Fruit fly (Drosophila melanogaster) whole organism, embryonic: ENCODE results near the gene CG5087.

Source experiments
- C15 ChIP-seq: fragments of 200-800 bp; sonication (Bioruptor generic); IDR thresholded peaks from 3 replicates; pipeline ENCODE4 v1.3.6; 2022; ENCODE audit warnings: missing biosample characterization, missing genetic modification characterization
- CG10462 ChIP-seq: fragments of 200-800 bp; sonication (Bioruptor generic); optimal IDR thresholded peaks from 2 replicates; lab custom pipeline; 2016; ENCODE audit warnings: missing biosample characterization, missing genetic modification characterization
- CG10565 ChIP-seq: fragments of 200-800 bp; sonication (Bioruptor generic); optimal IDR thresholded peaks from 3 replicates; lab custom pipeline; 2016; ENCODE audit warnings: missing biosample characterization, mild to moderate bottlenecking, missing genetic modification characterization
- CG10654 ChIP-seq: fragments of 200-800 bp; sonication (Bioruptor generic); optimal IDR thresholded peaks from 2 replicates; lab custom pipeline; 2016; ENCODE audit warnings: missing biosample characterization, missing genetic modification characterization
- CG11504 ChIP-seq: fragments of 200-800 bp; sonication (Bioruptor generic); optimal IDR thresholded peaks from 3 replicates; lab custom pipeline; 2019; ENCODE audit warnings: missing biosample characterization, mild to moderate bottlenecking, missing genetic modification characterization, moderate library complexity
- CG11695 ChIP-seq: fragments of 200-800 bp; sonication (Bioruptor generic); IDR thresholded peaks from 3 replicates; pipeline ENCODE4 v1.3.6; 2022; ENCODE audit warnings: missing biosample characterization, missing genetic modification characterization
- CG13287 ChIP-seq: fragments of 200-800 bp; sonication (Bioruptor generic); IDR thresholded peaks from 2 replicates; pipeline ENCODE4 v1.3.6; 2022; ENCODE audit warnings: missing biosample characterization, missing genetic modification characterization; ENCODE audit not compliant: partially characterized antibody
- CG17385 ChIP-seq: fragments of 200-800 bp; sonication (Bioruptor generic); optimal IDR thresholded peaks from 3 replicates; lab custom pipeline; 2018; ENCODE audit warnings: missing biosample characterization, mild to moderate bottlenecking, missing genetic modification characterization
- CG2875 ChIP-seq: fragments of 200-800 bp; sonication (Bioruptor generic); optimal IDR thresholded peaks from 2 replicates; lab custom pipeline; 2017; ENCODE audit warnings: missing biosample characterization, mild to moderate bottlenecking, missing genetic modification characterization, missing genetic modification reagents
- CG30403 ChIP-seq: fragments of 200-800 bp; sonication (Bioruptor generic); optimal IDR thresholded peaks from 3 replicates; lab custom pipeline; 2016; ENCODE audit warnings: missing biosample characterization, missing genetic modification characterization
- CG3407 ChIP-seq: fragments of 200-800 bp; sonication (Bioruptor generic); optimal IDR thresholded peaks from 2 replicates; lab custom pipeline; 2018; ENCODE audit warnings: missing biosample characterization, mild to moderate bottlenecking, missing genetic modification characterization
- CG34376 ChIP-seq: fragments of 200-800 bp; sonication (Bioruptor generic); optimal IDR thresholded peaks from 2 replicates; lab custom pipeline; 2018; ENCODE audit warnings: missing biosample characterization, mild to moderate bottlenecking, missing genetic modification characterization
- CG3995 ChIP-seq: fragments of 200-800 bp; sonication (Bioruptor generic); optimal IDR thresholded peaks from 3 replicates; lab custom pipeline; 2016; ENCODE audit warnings: missing biosample characterization, missing genetic modification characterization
- CG5245 ChIP-seq: fragments of 200-800 bp; sonication (Bioruptor generic); optimal IDR thresholded peaks from 3 replicates; lab custom pipeline; 2016; ENCODE audit warnings: missing biosample characterization, missing genetic modification characterization
- CG6765 ChIP-seq: fragments of 200-800 bp; sonication (Bioruptor generic); optimal IDR thresholded peaks from 3 replicates; lab custom pipeline; 2017; ENCODE audit warnings: missing biosample characterization, mild to moderate bottlenecking, missing genetic modification characterization
- CG7987 ChIP-seq: fragments of 200-800 bp; sonication (Bioruptor generic); optimal IDR thresholded peaks from 2 replicates; lab custom pipeline; 2018; ENCODE audit warnings: missing biosample characterization, mild to moderate bottlenecking, missing genetic modification characterization, moderate library complexity
- CTCF ChIP-seq: fragments of 200-800 bp; sonication (Bioruptor generic); optimal IDR thresholded peaks from 2 replicates; lab custom pipeline; 2017; ENCODE audit warnings: missing biosample characterization, mild to moderate bottlenecking, missing genetic modification characterization, moderate library complexity
- Dek ChIP-seq: fragments of 200-800 bp; sonication (Bioruptor generic); optimal IDR thresholded peaks from 3 replicates; lab custom pipeline; 2019; ENCODE audit warnings: missing biosample characterization, mild to moderate bottlenecking, missing genetic modification characterization, moderate library complexity
- GATAe ChIP-seq: fragments of 200-800 bp; sonication (Bioruptor generic); conservative IDR thresholded peaks from 2 replicates; pipeline ENCODE4 v1.3.6; 2022; ENCODE audit warnings: missing biosample characterization, missing genetic modification characterization
- H2.0 ChIP-seq: fragments of 200-800 bp; sonication (Bioruptor generic); IDR thresholded peaks from 2 replicates; pipeline ENCODE4 v1.3.6; 2022; ENCODE audit warnings: missing biosample characterization, missing genetic modification characterization
- HHEX ChIP-seq: fragments of 200-800 bp; sonication (Bioruptor generic); optimal IDR thresholded peaks from 3 replicates; lab custom pipeline; 2017; ENCODE audit warnings: missing biosample characterization, mild to moderate bottlenecking, missing genetic modification characterization, missing genetic modification reagents
- Hmr ChIP-seq: fragments of 200-800 bp; sonication (Bioruptor generic); optimal IDR thresholded peaks from 3 replicates; lab custom pipeline; 2017; ENCODE audit warnings: mild to moderate bottlenecking, missing biosample characterization, missing genetic modification reagents, missing genetic modification characterization
- Hr39 ChIP-seq: fragments of >200 bp; optimal IDR thresholded peaks from 2 replicates; lab custom pipeline; 2017
- MTF-1 ChIP-seq: fragments of 200-800 bp; sonication (Bioruptor generic); optimal IDR thresholded peaks from 2 replicates; lab custom pipeline; 2018; ENCODE audit warnings: missing biosample characterization, mild to moderate bottlenecking, missing genetic modification characterization, borderline replicate concordance
- Neu2 ChIP-seq: fragments of 200-800 bp; sonication (Bioruptor generic); optimal IDR thresholded peaks from 3 replicates; lab custom pipeline; 2016; ENCODE audit warnings: missing biosample characterization, missing genetic modification characterization, borderline replicate concordance
- Oaz ChIP-seq: fragments of 200-800 bp; sonication (Bioruptor generic); IDR thresholded peaks from 2 replicates; pipeline ENCODE4 v1.3.6; 2022; ENCODE audit warnings: missing biosample characterization, missing genetic modification characterization
- Ssrp ChIP-seq: fragments of 200-800 bp; sonication (Bioruptor generic); optimal IDR thresholded peaks from 2 replicates; lab custom pipeline; 2018; ENCODE audit warnings: missing biosample characterization, mild to moderate bottlenecking, missing genetic modification characterization, moderate library complexity
- Stat92E ChIP-seq, 3 experiments: fragments of >200 bp in 2 of 3; fragments of 200-800 bp in 1 of 3; sonication (Bioruptor generic) in 1 of 3; optimal IDR thresholded peaks; 2 replicates each; lab custom pipeline; 2017 to 2019; ENCODE audit warnings: missing biosample characterization in 3 of 3, missing genetic modification characterization in 3 of 3, mild to moderate bottlenecking in 1 of 3, moderate library complexity in 1 of 3
- bcd ChIP-seq: fragments of 200-800 bp; sonication (Bioruptor generic); optimal IDR thresholded peaks from 2 replicates; lab custom pipeline; 2017; ENCODE audit warnings: missing biosample characterization, mild to moderate bottlenecking, missing genetic modification characterization
- bowl ChIP-seq: fragments of 200-800 bp; sonication (Bioruptor generic); IDR thresholded peaks from 2 replicates; pipeline ENCODE4 v1.3.6; 2022; ENCODE audit warnings: missing biosample characterization, missing genetic modification characterization
- cas ChIP-seq: fragments of 200-800 bp; sonication (Bioruptor generic); IDR thresholded peaks from 2 replicates; pipeline ENCODE4 v1.3.6; 2022; ENCODE audit warnings: missing biosample characterization, missing genetic modification characterization
- cato ChIP-seq: fragments of 200-800 bp; sonication (Bioruptor generic); optimal IDR thresholded peaks from 2 replicates; lab custom pipeline; 2016; ENCODE audit warnings: missing biosample characterization, missing genetic modification characterization, borderline replicate concordance
- caup ChIP-seq: fragments of 200-800 bp; sonication (Bioruptor generic); optimal IDR thresholded peaks from 3 replicates; lab custom pipeline; 2017; ENCODE audit warnings: missing biosample characterization, mild to moderate bottlenecking, missing genetic modification characterization, moderate library complexity; ENCODE audit not compliant: severe bottlenecking
- dmrt11E ChIP-seq: fragments of 200-800 bp; sonication (Bioruptor generic); optimal IDR thresholded peaks from 3 replicates; lab custom pipeline; 2018; ENCODE audit warnings: missing biosample characterization, mild to moderate bottlenecking, missing genetic modification characterization, moderate library complexity
- dpn ChIP-seq, 2 experiments: fragments of 200-800 bp; sonication (Bioruptor generic); optimal IDR thresholded peaks; 3 replicates each; lab custom pipeline; 2016; ENCODE audit warnings: missing biosample characterization in 2 of 2, missing genetic modification characterization in 2 of 2
- dysf ChIP-seq: fragments of 200-800 bp; sonication (Bioruptor generic); IDR thresholded peaks from 3 replicates; pipeline ENCODE4 v1.3.6; 2022; ENCODE audit warnings: missing biosample characterization, missing genetic modification characterization
- h ChIP-seq: fragments of >200 bp; optimal IDR thresholded peaks from 2 replicates; lab custom pipeline; 2017
- hkb ChIP-seq, 2 experiments: fragments of 200-800 bp in 1 of 2; fragments of >200 bp in 1 of 2; sonication (Bioruptor generic) in 1 of 2; IDR thresholded peaks in 1 of 2; optimal IDR thresholded peaks in 1 of 2; 2 replicates each; pipeline versions ENCODE4 v1.3.6 to Lab custom; 2017 to 2022; ENCODE audit warnings: missing biosample characterization in 1 of 2, missing genetic modification characterization in 1 of 2
- odd ChIP-seq: fragments of 200-800 bp; sonication (Bioruptor generic); optimal IDR thresholded peaks from 2 replicates; lab custom pipeline; 2017; ENCODE audit warnings: missing biosample characterization, mild to moderate bottlenecking, missing genetic modification characterization
- p53 ChIP-seq: fragments of 200-800 bp; sonication (Bioruptor generic); optimal IDR thresholded peaks from 2 replicates; lab custom pipeline; 2016; ENCODE audit warnings: missing biosample characterization, missing genetic modification characterization
- pnt ChIP-seq: fragments of 200-800 bp; sonication (Bioruptor generic); optimal IDR thresholded peaks from 3 replicates; lab custom pipeline; 2016; ENCODE audit warnings: missing biosample characterization, missing genetic modification characterization
- run ChIP-seq: fragments of 200-800 bp; sonication (Bioruptor generic); optimal IDR thresholded peaks from 3 replicates; lab custom pipeline; 2018; ENCODE audit warnings: missing biosample characterization, mild to moderate bottlenecking, missing genetic modification characterization
- schlank ChIP-seq: fragments of 200-800 bp; sonication (Bioruptor generic); optimal IDR thresholded peaks from 2 replicates; lab custom pipeline; 2018; ENCODE audit warnings: missing biosample characterization, mild to moderate bottlenecking, missing genetic modification characterization
- sisA ChIP-seq: fragments of 200-800 bp; sonication (Bioruptor generic); IDR thresholded peaks from 2 replicates; pipeline ENCODE4 v1.3.6; 2022; ENCODE audit warnings: missing biosample characterization, missing genetic modification characterization
- tin ChIP-seq: fragments of 200-800 bp; sonication (Bioruptor generic); optimal IDR thresholded peaks from 3 replicates; lab custom pipeline; 2016; ENCODE audit warnings: missing biosample characterization, missing genetic modification characterization
- tll ChIP-seq, 2 experiments: fragments of 200-800 bp in 1 of 2; fragments of >200 bp in 1 of 2; sonication (Bioruptor generic) in 1 of 2; optimal IDR thresholded peaks; 2 replicates each; lab custom pipeline; 2017 to 2019; ENCODE audit warnings: missing biosample characterization in 2 of 2, missing genetic modification characterization in 2 of 2, mild to moderate bottlenecking in 1 of 2, moderate library complexity in 1 of 2
- ttk ChIP-seq: fragments of 200-800 bp; sonication (Bioruptor generic); IDR thresholded peaks from 2 replicates; pipeline ENCODE4 v2.1.2; 2022; ENCODE audit warnings: missing biosample characterization, missing genetic modification characterization
- tup ChIP-seq: fragments of 200-800 bp; sonication (Bioruptor generic); optimal IDR thresholded peaks from 2 replicates; lab custom pipeline; 2016; ENCODE audit warnings: missing biosample characterization, mild to moderate bottlenecking, missing genetic modification characterization, moderate library complexity
- wek ChIP-seq: fragments of 200-800 bp; sonication (Bioruptor generic); optimal IDR thresholded peaks from 3 replicates; lab custom pipeline; 2018; ENCODE audit warnings: missing biosample characterization, mild to moderate bottlenecking, missing genetic modification characterization, moderate library complexity
- z ChIP-seq: fragments of 200-800 bp; sonication (Bioruptor generic); IDR thresholded peaks from 3 replicates; pipeline ENCODE4 v1.3.6; 2022; ENCODE audit warnings: missing biosample characterization, missing genetic modification characterization

The CG5087 gene

dm6 chr3L:8978678-8979413 is 19.1 kb upstream of the CG5087 start (continued):
- TF ChIP-seq H2.0: no peak
- TF ChIP-seq Ssrp (tag; lab: Kevin White, UChicago): peak; percentile 1
- TF ChIP-seq CG34376 (GFP tag; lab: Kevin White, UChicago): peak; percentile 47
- peak; percentile 17 for TF ChIP-seq dmrt11E (tag; lab: Kevin White, UChicago)
- TF ChIP-seq Hmr: no peak
- TF ChIP-seq Stat92E (GFP tag; optimal IDR thresholded peaks at IDR 0.05; lab: Kevin White, UChicago): no peak
- no peak for TF ChIP-seq p53
- TF ChIP-seq CG3407 (GFP tag; lab: Kevin White, UChicago): no peak
- TF ChIP-seq Dek (tag; lab: Kevin White, UChicago): no peak
- TF ChIP-seq z (GFP tag; lab: Robert Waterston, UW): no peak
- TF ChIP-seq tll (GFP tag; optimal IDR thresholded peaks at IDR 0.05; lab: Kevin White, UChicago): no peak
- no peak for TF ChIP-seq C15 (GFP tag; lab: Robert Waterston, UW)
- no peak for TF ChIP-seq wek (GFP tag; lab: Kevin White, UChicago)
- TF ChIP-seq sisA (GFP tag; lab: Robert Waterston, UW): peak; percentile 33; the same call in 1 of the 2 replicates
- no peak for TF ChIP-seq h (lab: Kevin White, UChicago)
- TF ChIP-seq CG6765 (GFP tag; lab: Kevin White, UChicago): no peak
- TF ChIP-seq ttk (GFP tag; lab: Robert Waterston, UW): peak; percentile 51
- peak; percentile 76 for TF ChIP-seq CG13287
- TF ChIP-seq GATAe (GFP tag; lab: Robert Waterston, UW): no peak
- TF ChIP-seq run (tag; lab: Kevin White, UChicago): no peak
- TF ChIP-seq odd: no peak
- peak in 1 of 2 experiments; percentile 34 for TF ChIP-seq dpn (GFP tag; optimal IDR thresholded peaks at IDR 0.05; lab: Kevin White, UChicago)
- no peak for TF ChIP-seq Neu2 (GFP tag; lab: Kevin White, UChicago)
- no peak for TF ChIP-seq CG10654 (GFP tag; lab: Kevin White, UChicago)
- no peak for TF ChIP-seq CG2875
- TF ChIP-seq Hr39 (lab: Kevin White, UChicago): no peak
- TF ChIP-seq bcd (GFP tag; lab: Kevin White, UChicago): no peak
- TF ChIP-seq HHEX (GFP tag; lab: Kevin White, UChicago): no peak
- TF ChIP-seq tin (GFP tag; lab: Kevin White, UChicago): no peak
- TF ChIP-seq schlank: no peak
- TF ChIP-seq CG11504: no peak
- no peak for TF ChIP-seq CG17385
- TF ChIP-seq CG5245: no peak
- TF ChIP-seq pnt (GFP tag; lab: Kevin White, UChicago): no peak
- TF ChIP-seq CG7987: no peak
- no peak for TF ChIP-seq tup (GFP tag; lab: Kevin White, UChicago)
- TF ChIP-seq cato (GFP tag; lab: Kevin White, UChicago): no peak
- TF ChIP-seq CG10565 (GFP tag; lab: Kevin White, UChicago): no peak
- no peak for TF ChIP-seq CG3995
- TF ChIP-seq CTCF (GFP tag; lab: Kevin White, UChicago): no peak
- TF ChIP-seq CG11695: no peak
- TF ChIP-seq Oaz (GFP tag; lab: Robert Waterston, UW): no peak
- no peak for TF ChIP-seq hkb (optimal IDR thresholded peaks at IDR 0.05; lab: Kevin White, UChicago)
- TF ChIP-seq hkb (GFP tag; IDR thresholded peaks at IDR 0.05; lab: Robert Waterston, UW): 0 out of 2 replicates have a peak, but pooled peaks have one; percentile 8
- no peak for TF ChIP-seq bowl (GFP tag; lab: Robert Waterston, UW)
- no peak for TF ChIP-seq cas
- no peak for TF ChIP-seq caup
- TF ChIP-seq CG10462 (GFP tag; lab: Kevin White, UChicago): no peak
- TF ChIP-seq dysf (GFP tag; lab: Robert Waterston, UW): no peak
- TF ChIP-seq MTF-1: no peak
- peak; percentile 10 for TF ChIP-seq CG30403 (GFP tag; lab: Kevin White, UChicago)
